Worm (Caenorhabditis elegans) whole organism, L4/young adult: ENCODE results near the gene col-102.

Experiments
- W03F9.2 ChIP-seq: fragments of 150-350 bp; optimal IDR thresholded peaks from 2 replicates; lab custom pipeline; 2014; ENCODE audit warnings: missing biosample characterization, missing genetic modification characterization
- dao-5 ChIP-seq: sonication (generic microtip); optimal IDR thresholded peaks from 2 replicates; lab custom pipeline; 2016; ENCODE audit warnings: missing genotype, missing genetic modification characterization, moderate library complexity, missing compliant biosample characterization
- him-1 ChIP-seq: sonication (generic microtip); optimal IDR thresholded peaks from 2 replicates; lab custom pipeline; 2016; ENCODE audit warnings: missing genotype, missing genetic modification reagents, missing genetic modification characterization, missing compliant biosample characterization

Gene col-102

ce11 chrIV:625947-626548, 21.8 kb downstream of the col-102 start:
- TF ChIP-seq dao-5 (tag; lab: Kevin White, UChicago) = no peak
- TF ChIP-seq W03F9.2 (tag; lab: Kevin White, UChicago) = no peak
- TF ChIP-seq him-1 = no peak

- TF ChIP-seq W03F9.2 (tag; lab: Kevin White, UChicago) (no peak), him-1 (no peak), dao-5 (tag; lab: Kevin White, UChicago) (no peak)
Observed at ce11 chrIV:627237-627636, 23.0 kb downstream of the col-102 start, which contains the start of gene nhr-76. nhr-76 (plus strand) TSS chrIV:627537.

ce11 chrIV:630598-630997, 26.4 kb downstream of the col-102 start:
- TF ChIP-seq dao-5 (tag; lab: Kevin White, UChicago) (no peak), W03F9.2 (tag; lab: Kevin White, UChicago) (no peak), him-1 (no peak)

- no peak for TF ChIP-seq him-1
- no peak for TF ChIP-seq W03F9.2 (tag; lab: Kevin White, UChicago)
Observed at ce11 chrIV:631869-632268, 27.6 kb downstream of the col-102 start.

ce11 chrIV:633565-633964, 29.3 kb downstream of the col-102 start:
- TF ChIP-seq W03F9.2 (tag; lab: Kevin White, UChicago) = no peak
- no peak for TF ChIP-seq dao-5 (tag; lab: Kevin White, UChicago)

ce11 chrIV:639167-639566, 34.9 kb downstream of the col-102 start:
- TF ChIP-seq dao-5 (tag; lab: Kevin White, UChicago) (no peak), him-1 (no peak), W03F9.2 (tag; lab: Kevin White, UChicago) (no peak)

- no peak for TF ChIP-seq him-1
- TF ChIP-seq W03F9.2 (tag; lab: Kevin White, UChicago) = no peak
- TF ChIP-seq dao-5 (tag; lab: Kevin White, UChicago) = no peak
Observed at ce11 chrIV:643481-643880, 39.2 kb downstream of the col-102 start.

- TF ChIP-seq dao-5 (tag; lab: Kevin White, UChicago) (no peak), W03F9.2 (tag; lab: Kevin White, UChicago) (no peak), him-1 (no peak)
Observed at ce11 chrIV:648362-648761, 44.1 kb downstream of the col-102 start.

- TF ChIP-seq W03F9.2 (tag; lab: Kevin White, UChicago) (no peak), dao-5 (tag; lab: Kevin White, UChicago) (no peak), him-1 (no peak)
Observed at ce11 chrIV:649365-649764, 45.1 kb downstream of the col-102 start, which contains the start of gene K11H12.9. K11H12.9 (plus strand) TSS chrIV:649665.

ce11 chrIV:653138-653848, 49.0 kb downstream of the col-102 start, which contains the start of gene K11H12.1:
K11H12.1 (minus strand) TSS chrIV:653421.
- TF ChIP-seq him-1 (no peak), dao-5 (tag; lab: Kevin White, UChicago) (no peak), W03F9.2 (tag; lab: Kevin White, UChicago) (no peak)

ce11 chrIV:654526-655440, 50.5 kb downstream of the col-102 start, which contains the start of the genes rpl-15 and K11H12.8:
rpl-15 (minus strand) TSS chrIV:654576.
K11H12.8 (plus strand) TSS chrIV:655390.
- TF ChIP-seq him-1 (peak; percentile 100), dao-5 (tag; lab: Kevin White, UChicago) (peak; percentile 83), W03F9.2 (tag; lab: Kevin White, UChicago) (peak; percentile 99)
